Fruit fly (Drosophila melanogaster): ENCODE data around the gene okr.

Gene okr

dm6 chr2L:3012780-3013179 lies 20.2 kb upstream of the okr start (continued):
- no peak for TF ChIP-seq CG13894 (tag; optimal IDR thresholded peaks at IDR 0.05)
- no peak for TF ChIP-seq slou (GFP tag; optimal IDR thresholded peaks at IDR 0.05)
- no peak for TF ChIP-seq grau (tag; optimal IDR thresholded peaks at IDR 0.05)
- no peak for TF ChIP-seq cas (GFP tag; IDR thresholded peaks at IDR 0.05)
- no peak for TF ChIP-seq inv (GFP tag; IDR thresholded peaks at IDR 0.05; ENCODE audit: partially characterized antibody)
- TF ChIP-seq Sox100B (GFP tag; optimal IDR thresholded peaks at IDR 0.05): no peak
- no peak for TF ChIP-seq zfh2 (GFP tag; optimal IDR thresholded peaks at IDR 0.05)
- no peak for TF ChIP-seq al (GFP tag; IDR thresholded peaks at IDR 0.05)
- TF ChIP-seq cg (GFP tag; optimal IDR thresholded peaks at IDR 0.05): no peak
- no peak for TF ChIP-seq ewg (GFP tag; optimal IDR thresholded peaks at IDR 0.05)
- no peak for TF ChIP-seq Nf-YB (GFP tag; optimal IDR thresholded peaks at IDR 0.05)
- no peak for TF ChIP-seq twi (tag; optimal IDR thresholded peaks at IDR 0.05)
- TF ChIP-seq PHDP (tag; optimal IDR thresholded peaks at IDR 0.05): peak; percentile 26
- TF ChIP-seq seq (GFP tag; IDR thresholded peaks at IDR 0.05): no peak
- no peak for TF ChIP-seq CG7271 (tag; optimal IDR thresholded peaks at IDR 0.05)
- no peak for TF ChIP-seq CG10565 (GFP tag; optimal IDR thresholded peaks at IDR 0.05)
- no peak for TF ChIP-seq CG2678 (tag; optimal IDR thresholded peaks at IDR 0.05)
- TF ChIP-seq disco-r (GFP tag; optimal IDR thresholded peaks at IDR 0.05): no peak
- TF ChIP-seq Trl (optimal IDR thresholded peaks at IDR 0.05): no peak
- no peak for TF ChIP-seq Trl (GFP tag; optimal IDR thresholded peaks at IDR 0.05)
- TF ChIP-seq Aef1 (GFP tag; IDR thresholded peaks at IDR 0.05): 0 out of 3 replicates have a peak, but pooled peaks have one; percentile 16
- peak; percentile 58; the same call in 1 of the 2 replicates for TF ChIP-seq Xrp1 (GFP tag; IDR thresholded peaks at IDR 0.05)
- TF ChIP-seq CG4328 (GFP tag; optimal IDR thresholded peaks at IDR 0.05): no peak
- TF ChIP-seq CG3995 (GFP tag; optimal IDR thresholded peaks at IDR 0.05): no peak
- TF ChIP-seq sens-2 (GFP tag; IDR thresholded peaks at IDR 0.05): no peak
- no peak for TF ChIP-seq Awh (GFP tag; IDR thresholded peaks at IDR 0.05)
- TF ChIP-seq crc (GFP tag; optimal IDR thresholded peaks at IDR 0.05): no peak
- no peak for TF ChIP-seq CG18599 (GFP tag; optimal IDR thresholded peaks at IDR 0.05)
- no peak for TF ChIP-seq CG6683 (GFP tag; optimal IDR thresholded peaks at IDR 0.05)
- 0 out of 3 replicates have a peak, but pooled peaks have one; percentile 42 for TF ChIP-seq H15 (GFP tag; IDR thresholded peaks at IDR 0.05)
- no peak for TF ChIP-seq CG3065 (GFP tag; optimal IDR thresholded peaks at IDR 0.05)
- no peak for TF ChIP-seq eve (GFP tag; optimal IDR thresholded peaks at IDR 0.05)
- no peak for TF ChIP-seq HLH4C (GFP tag; IDR thresholded peaks at IDR 0.05; ENCODE audit: partially characterized antibody)
- no peak for TF ChIP-seq Spps (tag; optimal IDR thresholded peaks at IDR 0.05)
- TF ChIP-seq CG12155 (GFP tag; optimal IDR thresholded peaks at IDR 0.05): no peak
- peak; percentile 29 for TF ChIP-seq bcd (GFP tag; optimal IDR thresholded peaks at IDR 0.05)
- TF ChIP-seq CG31224 (GFP tag; IDR thresholded peaks at IDR 0.05): no peak
- TF ChIP-seq CG8359 (GFP tag; optimal IDR thresholded peaks at IDR 0.05; ENCODE audit: borderline replicate concordance): no peak
- no peak for TF ChIP-seq CG12071 (GFP tag; optimal IDR thresholded peaks at IDR 0.05)
- no peak for TF ChIP-seq CG6254 (GFP tag; optimal IDR thresholded peaks at IDR 0.05)
- TF ChIP-seq phol (tag; optimal IDR thresholded peaks at IDR 0.05): peak; percentile 47
- peak; percentile 35 for TF ChIP-seq Ssrp (tag; optimal IDR thresholded peaks at IDR 0.05)
- TF ChIP-seq CTCF (GFP tag; optimal IDR thresholded peaks at IDR 0.05): no peak
- no peak for TF ChIP-seq CG15269 (tag; optimal IDR thresholded peaks at IDR 0.05)
- no peak for TF ChIP-seq tgo (GFP tag; IDR thresholded peaks at IDR 0.05)
- no peak for TF ChIP-seq bowl (GFP tag; IDR thresholded peaks at IDR 0.05)
- TF ChIP-seq Max (GFP tag; optimal IDR thresholded peaks at IDR 0.05): no peak
- peak; percentile 68 for TF ChIP-seq zfh1 (GFP tag; IDR thresholded peaks at IDR 0.05)
- TF ChIP-seq CG3281 (GFP tag; optimal IDR thresholded peaks at IDR 0.05): no peak
- TF ChIP-seq Lpt (GFP tag; optimal IDR thresholded peaks at IDR 0.05): no peak
- TF ChIP-seq sisA (GFP tag; IDR thresholded peaks at IDR 0.05): peak; percentile 64
- no peak for TF ChIP-seq CG15601 (tag; optimal IDR thresholded peaks at IDR 0.05)
- TF ChIP-seq CG10959 (GFP tag; IDR thresholded peaks at IDR 0.05): 0 out of 2 replicates have a peak, but pooled peaks have one; percentile 7
